Fruit fly (Drosophila melanogaster) whole organism, prepupa: Measurements from ENCODE around the gene Dpy-30L1.

Experiments used
- Blimp-1 ChIP-seq: fragments of 200-800 bp; sonication (Bioruptor generic); optimal IDR thresholded peaks from 3 replicates; lab custom pipeline; 2017; ENCODE audit warnings: missing biosample characterization, missing genetic modification characterization, mild to moderate bottlenecking, moderate library complexity, missing genetic modification reagents
- CG10631 ChIP-seq: fragments of 200-800 bp; sonication (Bioruptor generic); optimal IDR thresholded peaks from 2 replicates; lab custom pipeline; 2016; ENCODE audit warnings: missing biosample characterization, missing genetic modification characterization
- CG10669 ChIP-seq: fragments of 200-800 bp; sonication (Bioruptor generic); optimal IDR thresholded peaks from 3 replicates; lab custom pipeline; 2018; ENCODE audit warnings: missing biosample characterization, mild to moderate bottlenecking, missing genetic modification characterization, moderate library complexity
- CG11762 ChIP-seq: fragments of 200-800 bp; sonication (Bioruptor generic); optimal IDR thresholded peaks from 3 replicates; lab custom pipeline; 2016; ENCODE audit warnings: missing biosample characterization, missing genetic modification characterization; ENCODE audit not compliant: insufficient read depth
- CG15336 ChIP-seq: fragments of 200-800 bp; sonication (Bioruptor generic); IDR thresholded peaks from 2 replicates; pipeline ENCODE4 v1.3.6; 2022; ENCODE audit warnings: missing biosample characterization, missing genetic modification characterization
- CG1621 ChIP-seq: fragments of 200-800 bp; sonication (Bioruptor generic); optimal IDR thresholded peaks from 3 replicates; lab custom pipeline; 2018; ENCODE audit warnings: missing biosample characterization, mild to moderate bottlenecking, missing genetic modification characterization
- CG16779 ChIP-seq: fragments of 200-800 bp; sonication (Bioruptor generic); optimal IDR thresholded peaks from 3 replicates; lab custom pipeline; 2017; ENCODE audit warnings: missing biosample characterization, mild to moderate bottlenecking, missing genetic modification characterization
- CG3032 ChIP-seq: fragments of 200-800 bp; optimal IDR thresholded peaks from 2 replicates; lab custom pipeline; 2019; ENCODE audit warnings: missing biosample characterization, mild to moderate bottlenecking, missing genetic modification characterization, moderate library complexity
- CG31627 ChIP-seq: fragments of 200-800 bp; sonication (Bioruptor generic); optimal IDR thresholded peaks from 3 replicates; lab custom pipeline; 2016; ENCODE audit warnings: missing biosample characterization, missing genetic modification characterization
- CG32006 ChIP-seq: fragments of 200-800 bp; sonication (Bioruptor generic); optimal IDR thresholded peaks from 3 replicates; lab custom pipeline; 2017; ENCODE audit warnings: missing biosample characterization, mild to moderate bottlenecking, missing genetic modification characterization
- CG34406 ChIP-seq: fragments of 200-800 bp; sonication (Bioruptor generic); optimal IDR thresholded peaks from 3 replicates; lab custom pipeline; 2016; ENCODE audit warnings: missing biosample characterization, missing genetic modification characterization
- CG6163 ChIP-seq: fragments of 200-800 bp; sonication (Bioruptor generic); IDR thresholded peaks from 3 replicates; pipeline ENCODE4 v1.3.6; 2022; ENCODE audit warnings: missing biosample characterization, missing genetic modification characterization
- CG6792 ChIP-seq: fragments of 200-800 bp; sonication (Bioruptor generic); optimal IDR thresholded peaks from 3 replicates; lab custom pipeline; 2016; ENCODE audit warnings: missing biosample characterization, missing genetic modification characterization
- CG6808 ChIP-seq: fragments of 200-800 bp; sonication (Bioruptor generic); optimal IDR thresholded peaks from 3 replicates; lab custom pipeline; 2017; ENCODE audit warnings: missing biosample characterization, missing genetic modification characterization, mild to moderate bottlenecking, moderate library complexity, missing genetic modification reagents
- CG6854 ChIP-seq: fragments of 200-800 bp; sonication (Bioruptor generic); optimal IDR thresholded peaks from 2 replicates; lab custom pipeline; 2017; ENCODE audit warnings: missing biosample characterization, mild to moderate bottlenecking, missing genetic modification characterization
- CG7368 ChIP-seq: fragments of 200-800 bp; sonication (Bioruptor generic); optimal IDR thresholded peaks from 3 replicates; lab custom pipeline; 2016; ENCODE audit warnings: missing biosample characterization, missing genetic modification characterization
- CG8319 ChIP-seq: fragments of 200-800 bp; sonication (Bioruptor generic); optimal IDR thresholded peaks from 3 replicates; lab custom pipeline; 2016; ENCODE audit warnings: missing biosample characterization, missing genetic modification characterization
- CG8632 ChIP-seq: fragments of 200-800 bp; sonication (Bioruptor generic); optimal IDR thresholded peaks from 3 replicates; lab custom pipeline; 2016; ENCODE audit warnings: missing biosample characterization, missing genetic modification characterization
- Eip75B ChIP-seq: fragments of 200-800 bp; sonication (Bioruptor generic); optimal IDR thresholded peaks from 3 replicates; lab custom pipeline; 2016; ENCODE audit warnings: missing biosample characterization, missing genetic modification characterization
- Eip78C ChIP-seq: fragments of 200-800 bp; sonication (Bioruptor generic); peaks from one replicate; lab custom pipeline; 2016; ENCODE audit warnings: missing biosample characterization, missing genetic modification characterization
- Eip93F ChIP-seq: fragments of 200-800 bp; sonication (Bioruptor generic); optimal IDR thresholded peaks from 2 replicates; lab custom pipeline; 2016; ENCODE audit warnings: missing biosample characterization, mild to moderate bottlenecking, missing genetic modification characterization
- Ets21C ChIP-seq: fragments of 200-800 bp; sonication (Bioruptor generic); optimal IDR thresholded peaks from 3 replicates; lab custom pipeline; 2016; ENCODE audit warnings: missing biosample characterization, missing genetic modification characterization
- Ets96B ChIP-seq: fragments of 200-800 bp; optimal IDR thresholded peaks from 2 replicates; lab custom pipeline; 2019; ENCODE audit warnings: missing biosample characterization, mild to moderate bottlenecking, missing genetic modification characterization, moderate library complexity
- Gug ChIP-seq: fragments of 200-800 bp; sonication (Bioruptor generic); IDR thresholded peaks from 2 replicates; pipeline ENCODE4 v1.3.6; 2022; ENCODE audit warnings: missing biosample characterization, missing genetic modification characterization
- Hr39 ChIP-seq: fragments of 200-800 bp; sonication (Bioruptor generic); optimal IDR thresholded peaks from 2 replicates; lab custom pipeline; 2016; ENCODE audit warnings: missing biosample characterization, missing genetic modification characterization
- Hr4 ChIP-seq: fragments of 200-800 bp; sonication (Bioruptor generic); optimal IDR thresholded peaks from 3 replicates; lab custom pipeline; 2016; ENCODE audit warnings: missing biosample characterization, missing genetic modification characterization
- Lpt ChIP-seq: fragments of 200-800 bp; sonication (Bioruptor generic); optimal IDR thresholded peaks from 3 replicates; lab custom pipeline; 2016; ENCODE audit warnings: missing biosample characterization, missing genetic modification characterization
- Smox ChIP-seq: fragments of 200-800 bp; sonication (Bioruptor generic); optimal IDR thresholded peaks from 3 replicates; lab custom pipeline; 2016; ENCODE audit warnings: missing biosample characterization, missing genetic modification characterization
- Sox102F ChIP-seq: fragments of 200-800 bp; sonication (Bioruptor generic); optimal IDR thresholded peaks from 2 replicates; lab custom pipeline; 2016; ENCODE audit warnings: missing biosample characterization, mild to moderate bottlenecking, missing genetic modification characterization
- Sox14 ChIP-seq: fragments of 200-800 bp; sonication (Bioruptor generic); optimal IDR thresholded peaks from 3 replicates; lab custom pipeline; 2016; ENCODE audit warnings: missing biosample characterization, missing genetic modification characterization
- achi ChIP-seq: fragments of 200-800 bp; sonication (Bioruptor generic); optimal IDR thresholded peaks from 3 replicates; lab custom pipeline; 2016; ENCODE audit warnings: missing biosample characterization, missing genetic modification characterization
- cyc ChIP-seq: fragments of 200-800 bp; sonication (Bioruptor generic); optimal IDR thresholded peaks from 3 replicates; lab custom pipeline; 2016; ENCODE audit warnings: missing biosample characterization, missing genetic modification characterization
- dac ChIP-seq: fragments of 200-800 bp; sonication (Bioruptor generic); optimal IDR thresholded peaks from 2 replicates; lab custom pipeline; 2017; ENCODE audit warnings: missing biosample characterization, mild to moderate bottlenecking, missing genetic modification characterization
- esn ChIP-seq: fragments of 200-800 bp; sonication (Bioruptor generic); optimal IDR thresholded peaks from 2 replicates; lab custom pipeline; 2016; ENCODE audit warnings: missing biosample characterization, mild to moderate bottlenecking, missing genetic modification characterization, moderate library complexity
- fd59A ChIP-seq: fragments of 200-800 bp; sonication (Bioruptor generic); optimal IDR thresholded peaks from 2 replicates; lab custom pipeline; 2017; ENCODE audit warnings: missing biosample characterization, mild to moderate bottlenecking, missing genetic modification characterization, missing genetic modification reagents
- fd85E ChIP-seq: fragments of 200-800 bp; sonication (Bioruptor generic); optimal IDR thresholded peaks from 3 replicates; lab custom pipeline; 2016; ENCODE audit warnings: missing biosample characterization, missing genetic modification characterization
- fkh ChIP-seq: fragments of 200-800 bp; sonication (Bioruptor generic); optimal IDR thresholded peaks from 3 replicates; lab custom pipeline; 2017; ENCODE audit warnings: missing biosample characterization, mild to moderate bottlenecking, missing genetic modification characterization, moderate library complexity
- lz ChIP-seq: fragments of 200-800 bp; sonication (Bioruptor generic); optimal IDR thresholded peaks from 3 replicates; lab custom pipeline; 2016; ENCODE audit warnings: missing biosample characterization, missing genetic modification characterization
- net ChIP-seq: fragments of 200-800 bp; sonication (Bioruptor generic); optimal IDR thresholded peaks from 3 replicates; lab custom pipeline; 2016; ENCODE audit warnings: missing biosample characterization, missing genetic modification characterization
- pdm3 ChIP-seq: fragments of 200-800 bp; sonication (Bioruptor generic); optimal IDR thresholded peaks from 3 replicates; lab custom pipeline; 2016; ENCODE audit warnings: missing biosample characterization, missing genetic modification characterization
- salr ChIP-seq, 2 experiments: fragments of 200-800 bp; sonication (Bioruptor generic); optimal IDR thresholded peaks; 3 replicates each; lab custom pipeline; 2016 to 2018; ENCODE audit warnings: missing biosample characterization in 2 of 2, missing genetic modification characterization in 2 of 2, mild to moderate bottlenecking in 1 of 2
- spab ChIP-seq: fragments of 200-800 bp; sonication (Bioruptor generic); optimal IDR thresholded peaks from 2 replicates; lab custom pipeline; 2017; ENCODE audit warnings: missing biosample characterization, mild to moderate bottlenecking, missing genetic modification characterization, missing genetic modification reagents
- ss ChIP-seq, 2 experiments: fragments of 200-800 bp; sonication (Bioruptor generic); optimal IDR thresholded peaks; 2 replicates in 1 of 2; 3 replicates in 1 of 2; lab custom pipeline; 2017 to 2018; ENCODE audit warnings: mild to moderate bottlenecking in 2 of 2, missing biosample characterization in 2 of 2, missing genetic modification characterization in 2 of 2, moderate library complexity in 1 of 2
- topi ChIP-seq: fragments of 200-800 bp; sonication (Bioruptor generic); optimal IDR thresholded peaks from 3 replicates; lab custom pipeline; 2016; ENCODE audit warnings: missing biosample characterization, missing genetic modification characterization

Gene Dpy-30L1

DNA sequence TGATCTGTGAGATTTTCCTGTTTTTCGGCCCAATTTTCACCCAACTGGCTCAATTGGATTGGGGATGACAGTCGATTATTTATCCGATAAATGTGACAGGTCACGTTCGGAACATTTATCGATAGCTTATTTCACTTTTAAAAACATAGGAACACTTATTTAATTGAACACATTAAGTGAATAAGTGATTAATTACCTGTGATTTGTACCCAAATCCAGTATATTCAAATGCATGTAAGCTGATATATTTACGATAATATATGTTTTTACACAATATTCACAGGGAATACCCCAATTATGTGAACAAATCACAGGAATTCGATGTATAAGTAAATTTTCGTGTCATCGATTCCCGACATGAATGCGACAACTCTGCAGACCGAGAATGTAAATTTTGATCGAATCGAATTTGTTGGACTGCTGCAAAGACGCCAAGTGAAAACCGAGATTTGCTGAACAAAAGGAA lies at the start of gene Dpy-30L1, which contains the start of gene EMC3:
Gene Dpy-30L1 (plus strand): TSS at position 311 of the 466 bp plus-strand sequence.
Gene EMC3 (minus strand): TSS at position 81 of the 466 bp plus-strand sequence.
- peak; percentile 48 for TF ChIP-seq lz
- peak; percentile 51 for TF ChIP-seq Hr39 (GFP tag; lab: Kevin White, UChicago)
- TF ChIP-seq pdm3 (GFP tag; lab: Kevin White, UChicago) = no peak
- peak; percentile 58 for TF ChIP-seq CG3032 (tag; lab: Kevin White, UChicago)
- no peak for TF ChIP-seq Eip93F (GFP tag; lab: Kevin White, UChicago)
- TF ChIP-seq Eip78C (GFP tag; lab: Kevin White, UChicago) = peak; percentile 81
- TF ChIP-seq CG15336 = peak; percentile 31; the same call in 1 of the 2 replicates
- TF ChIP-seq esn (GFP tag; lab: Kevin White, UChicago) = peak; percentile 66
- TF ChIP-seq Smox (GFP tag; lab: Kevin White, UChicago) = peak; percentile 35
- TF ChIP-seq Eip75B (GFP tag; lab: Kevin White, UChicago) = peak; percentile 47
- peak; percentile 55 for TF ChIP-seq Hr4 (GFP tag; lab: Kevin White, UChicago)
- peak; percentile 43 for TF ChIP-seq cyc (GFP tag; lab: Kevin White, UChicago)
- TF ChIP-seq Ets21C (GFP tag; lab: Kevin White, UChicago) = peak; percentile 46
- TF ChIP-seq Lpt (GFP tag; lab: Kevin White, UChicago) = no peak
- peak; percentile 19 for TF ChIP-seq CG11762
- TF ChIP-seq Ets96B (tag; lab: Kevin White, UChicago) = peak; percentile 46
- peak; percentile 35 for TF ChIP-seq Sox14 (GFP tag; lab: Kevin White, UChicago)
- TF ChIP-seq CG6808 (GFP tag; lab: Kevin White, UChicago) = no peak
- TF ChIP-seq CG8632 (GFP tag; lab: Kevin White, UChicago) = no peak
- peak; percentile 50 for TF ChIP-seq topi
- peak; percentile 17; the same call in 1 of the 3 replicates for TF ChIP-seq CG6163 (GFP tag; lab: Robert Waterston, UW)
- TF ChIP-seq CG31627 = peak; percentile 64

DNA sequence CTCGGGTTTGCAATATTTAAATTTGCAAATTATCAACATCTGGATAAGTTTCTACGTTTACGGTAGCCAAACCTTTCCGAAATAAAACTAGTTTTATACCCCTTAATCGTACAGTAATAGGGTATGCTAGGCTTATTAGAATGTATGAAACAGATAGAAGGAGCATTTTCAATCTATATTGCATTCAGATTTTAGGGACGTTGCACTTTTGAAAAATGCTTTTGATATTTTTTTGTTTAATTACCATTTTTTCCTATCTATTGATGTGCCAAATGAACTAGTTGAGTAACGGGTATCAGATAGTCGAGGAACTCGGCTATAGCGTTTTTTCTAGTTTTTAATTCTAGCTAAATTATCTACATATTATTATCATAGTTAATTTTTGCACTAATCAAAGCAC lies 49.5 kb upstream of the Dpy-30L1 start:
- TF ChIP-seq Smox (GFP tag; lab: Kevin White, UChicago) (no peak), CG32006 (GFP tag; lab: Kevin White, UChicago) (no peak), CG1621 (tag; lab: Kevin White, UChicago) (no peak), CG10631 (GFP tag; lab: Kevin White, UChicago) (no peak), Ets21C (GFP tag; lab: Kevin White, UChicago) (no peak), dac (GFP tag; lab: Kevin White, UChicago) (no peak), Blimp-1 (GFP tag; lab: Kevin White, UChicago) (no peak), CG7368 (GFP tag; lab: Kevin White, UChicago) (no peak), CG16779 (tag; lab: Kevin White, UChicago) (no peak), fd59A (GFP tag; lab: Kevin White, UChicago) (no peak), CG10669 (no peak), CG8632 (GFP tag; lab: Kevin White, UChicago) (no peak), fkh (GFP tag; lab: Kevin White, UChicago) (no peak), Sox102F (GFP tag; lab: Kevin White, UChicago) (no peak)

DNA sequence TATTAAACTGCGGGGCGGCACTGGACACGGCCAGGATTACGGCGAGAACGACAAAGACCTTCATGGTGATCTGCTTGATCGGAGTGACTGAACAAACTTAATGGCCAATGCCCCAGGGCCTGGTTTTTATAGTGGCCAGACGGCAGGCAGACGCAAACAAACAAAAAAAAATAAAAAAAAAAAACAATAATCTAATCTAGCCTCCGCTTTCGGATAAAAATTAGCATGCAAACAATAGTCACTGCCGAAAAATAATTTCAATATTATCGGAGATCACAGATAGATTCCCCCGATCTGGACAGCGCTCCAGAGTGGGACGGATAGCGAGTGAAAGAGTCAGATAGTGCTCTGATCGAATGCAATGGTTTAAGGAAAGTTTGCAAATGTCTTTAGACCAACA lies 48.1 kb upstream of the Dpy-30L1 start, which contains the start of gene CG7299:
Gene CG7299 (minus strand): TSS at position 101 of the 400 bp plus-strand sequence.
- TF ChIP-seq ss (GFP tag; optimal IDR thresholded peaks at IDR 0.05; lab: Kevin White, UChicago) (no peak), Hr39 (GFP tag; lab: Kevin White, UChicago) (no peak), net (GFP tag; lab: Kevin White, UChicago) (no peak), achi (GFP tag; lab: Kevin White, UChicago) (no peak), fkh (GFP tag; lab: Kevin White, UChicago) (no peak), CG6854 (GFP tag; lab: Kevin White, UChicago) (no peak), CG6792 (no peak), CG34406 (GFP tag; lab: Kevin White, UChicago) (no peak), CG8319 (GFP tag; lab: Kevin White, UChicago) (no peak), Sox102F (GFP tag; lab: Kevin White, UChicago) (no peak), cyc (GFP tag; lab: Kevin White, UChicago) (no peak), salr (GFP tag; optimal IDR thresholded peaks at IDR 0.05; lab: Kevin White, UChicago) (no peak), CG15336 (no peak), spab (no peak), Eip78C (GFP tag; lab: Kevin White, UChicago) (no peak), fd85E (no peak), Gug (GFP tag; lab: Robert Waterston, UW) (no peak)
